Worm (Caenorhabditis elegans): ENCODE results near the gene C14A4.8.

Gene C14A4.8

ce11 chrII:10563368-10563767 lies 34.6 kb downstream of the C14A4.8 start, which contains the start of gene cdc-48.1 (continued):
- TF ChIP-seq ZK546.5 (tag; optimal IDR thresholded peaks at IDR 0.05) (peak in 1 of 2 experiments; percentile 90), T20F7.1 (GFP tag; optimal IDR thresholded peaks at IDR 0.05) (peak; percentile 99), dpl-1 (GFP tag; optimal IDR thresholded peaks at IDR 0.05) (peak; percentile 100), fos-1 (tag; optimal IDR thresholded peaks at IDR 0.05) (peak; percentile 93), pha-4 (GFP tag; IDR thresholded peaks at IDR 0.05) (peak; percentile 99), pha-4 (tag; optimal IDR thresholded peaks at IDR 0.05) (peak; percentile 100), dve-1 (tag; optimal IDR thresholded peaks at IDR 0.05; ENCODE audit: insufficient read depth) (peak; percentile 100), duxl-1 (tag; optimal IDR thresholded peaks at IDR 0.05; ENCODE audit: poor library complexity) (peak; percentile 98), F44E2.7 (GFP tag; IDR thresholded peaks at IDR 0.05) (peak; percentile 95), lsy-2 (tag; optimal IDR thresholded peaks at IDR 0.05) (peak; percentile 99), pqm-1 (tag; optimal IDR thresholded peaks at IDR 0.05) (peak; percentile 98), lin-39 (tag; optimal IDR thresholded peaks at IDR 0.05) (peak; percentile 98), tra-1 (GFP tag; IDR thresholded peaks at IDR 0.05) (peak; percentile 100), lin-38 (GFP tag; IDR thresholded peaks at IDR 0.05) (peak; percentile 100), T26A8.4 (GFP tag; IDR thresholded peaks at IDR 0.05) (peak; percentile 99), F49E8.2 (tag; optimal IDR thresholded peaks at IDR 0.05; ENCODE audit: borderline replicate concordance) (peak; percentile 97), zfp-2 (tag; optimal IDR thresholded peaks at IDR 0.05) (peak; percentile 94), dmd-9 (GFP tag; IDR thresholded peaks at IDR 0.05) (peak; percentile 98), ama-1 (optimal IDR thresholded peaks at IDR 0.05) (peak; percentile 85), mxl-2 (GFP tag; conservative IDR thresholded peaks at IDR 0.05) (peak; percentile 93), nhr-111 (GFP tag; optimal IDR thresholded peaks at IDR 0.05) (peak; percentile 79), F26F4.8 (GFP tag; conservative IDR thresholded peaks at IDR 0.05) (peak; percentile 54; the same call in 1 of the 2 replicates), mdt-29 (GFP tag; IDR thresholded peaks at IDR 0.05) (peak; percentile 98), nhr-102 (tag; optimal IDR thresholded peaks at IDR 0.05) (peak; percentile 98), zag-1 (tag; optimal IDR thresholded peaks at IDR 0.05) (peak; percentile 92), nhr-237 (tag; optimal IDR thresholded peaks at IDR 0.05) (peak; percentile 89), hlh-11 (tag; optimal IDR thresholded peaks at IDR 0.05) (peak; percentile 99), nhr-25 (tag; optimal IDR thresholded peaks at IDR 0.05; ENCODE audit: borderline replicate concordance, insufficient read depth) (peak; percentile 98), Y5F2A.4 (GFP tag; optimal IDR thresholded peaks at IDR 0.05) (peak; percentile 97), spr-1 (tag; optimal IDR thresholded peaks at IDR 0.05) (peak; percentile 98), egl-43 (GFP tag; IDR thresholded peaks at IDR 0.05) (peak; percentile 95), fkh-10 (GFP tag; optimal IDR thresholded peaks at IDR 0.05) (peak; percentile 100), lir-3 (tag; optimal IDR thresholded peaks at IDR 0.05) (peak; percentile 87), daf-8 (GFP tag; IDR thresholded peaks at IDR 0.05) (peak; percentile 92; the same call in 1 of the 2 replicates), hmg-1.1 (GFP tag; IDR thresholded peaks at IDR 0.05) (peak; percentile 99), daf-12 (tag; optimal IDR thresholded peaks at IDR 0.05) (peak; percentile 35), unc-130 (GFP tag; optimal IDR thresholded peaks at IDR 0.05) (peak; percentile 98), Y105C5A.15 (GFP tag; IDR thresholded peaks at IDR 0.05) (peak; percentile 93), madf-5 (GFP tag; IDR thresholded peaks at IDR 0.05) (peak; percentile 88 to 94; a peak in 3 of 4 replicates), nhr-10 (tag; optimal IDR thresholded peaks at IDR 0.05) (peak; percentile 98), hif-1 (tag; optimal IDR thresholded peaks at IDR 0.05) (peak; percentile 89 to 97), mes-2 (tag; optimal IDR thresholded peaks at IDR 0.05; ENCODE audit: poor library complexity, severe bottlenecking) (peak; percentile 100), dmd-6 (GFP tag; IDR thresholded peaks at IDR 0.05) (peak; percentile 100), nhr-6 (tag; optimal IDR thresholded peaks at IDR 0.05) (peak; percentile 100), D1046.2 (GFP tag; IDR thresholded peaks at IDR 0.05) (peak; percentile 97), nhr-11 (tag; optimal IDR thresholded peaks at IDR 0.05) (peak; percentile 100), snpc-4 (tag; optimal IDR thresholded peaks at IDR 0.05) (peak; percentile 62), mxl-3 (GFP tag; optimal IDR thresholded peaks at IDR 0.05) (peak; percentile 96), lin-29 (GFP tag; IDR thresholded peaks at IDR 0.05) (peak; percentile 98), unc-39 (tag; optimal IDR thresholded peaks at IDR 0.05) (no peak), ceh-32 (tag; optimal IDR thresholded peaks at IDR 0.05; ENCODE audit: poor library complexity) (peak; percentile 81)

Measured in whole organism, L4 larva.